Fruit fly (Drosophila melanogaster): Measurements from ENCODE around the gene Sfp38D.
A peak's percentile ranks its signal among the peaks of the same experiment; 100 is the strongest.

- TF ChIP-seq usp (GFP tag; optimal IDR thresholded peaks at IDR 0.05) (no peak), sv (GFP tag; optimal IDR thresholded peaks at IDR 0.05) (no peak), Dif (GFP tag; optimal IDR thresholded peaks at IDR 0.05; ENCODE audit: partially characterized antibody) (no peak), Rel (GFP tag; optimal IDR thresholded peaks at IDR 0.05) (no peak), Rel (tag; optimal IDR thresholded peaks at IDR 0.05) (peak; percentile 89), CG9705 (GFP tag; optimal IDR thresholded peaks at IDR 0.05) (no peak), Myc (optimal IDR thresholded peaks at IDR 0.05) (no peak), Abd-B (GFP tag; optimal IDR thresholded peaks at IDR 0.05) (no peak), h (GFP tag; optimal IDR thresholded peaks at IDR 0.05) (peak; percentile 11), HLH106 (tag; optimal IDR thresholded peaks at IDR 0.05) (no peak), psq (GFP tag; optimal IDR thresholded peaks at IDR 0.05) (no peak)
These were observed 6.7 kb downstream of the Sfp38D start for dm6 chr2L:20647240-20647908.
